Fruit fly (Drosophila melanogaster) whole organism, prepupa: Measurements from ENCODE around the gene Osi9.
A peak's percentile ranks its signal among the peaks of the same experiment; 100 is the strongest.

Source experiments
- Blimp-1 ChIP-seq: fragments of 200-800 bp; sonication (Bioruptor generic); optimal IDR thresholded peaks from 3 replicates; lab custom pipeline; 2017; ENCODE audit warnings: missing biosample characterization, missing genetic modification characterization, mild to moderate bottlenecking, moderate library complexity, missing genetic modification reagents
- CG10631 ChIP-seq: fragments of 200-800 bp; sonication (Bioruptor generic); optimal IDR thresholded peaks from 2 replicates; lab custom pipeline; 2016; ENCODE audit warnings: missing biosample characterization, missing genetic modification characterization
- CG10669 ChIP-seq: fragments of 200-800 bp; sonication (Bioruptor generic); optimal IDR thresholded peaks from 3 replicates; lab custom pipeline; 2018; ENCODE audit warnings: missing biosample characterization, mild to moderate bottlenecking, missing genetic modification characterization, moderate library complexity
- CG11294 ChIP-seq: fragments of 200-800 bp; sonication (Bioruptor generic); IDR thresholded peaks from 2 replicates; pipeline ENCODE4 v1.3.6; 2022; ENCODE audit warnings: missing biosample characterization, missing genetic modification characterization
- CG11762 ChIP-seq: fragments of 200-800 bp; sonication (Bioruptor generic); optimal IDR thresholded peaks from 3 replicates; lab custom pipeline; 2016; ENCODE audit warnings: missing biosample characterization, missing genetic modification characterization; ENCODE audit not compliant: insufficient read depth
- CG11902 ChIP-seq: fragments of 200-800 bp; sonication (Bioruptor generic); optimal IDR thresholded peaks from 3 replicates; lab custom pipeline; 2016; ENCODE audit warnings: missing biosample characterization, missing genetic modification characterization
- CG15336 ChIP-seq: fragments of 200-800 bp; sonication (Bioruptor generic); IDR thresholded peaks from 2 replicates; pipeline ENCODE4 v1.3.6; 2022; ENCODE audit warnings: missing biosample characterization, missing genetic modification characterization
- CG1621 ChIP-seq: fragments of 200-800 bp; sonication (Bioruptor generic); optimal IDR thresholded peaks from 3 replicates; lab custom pipeline; 2018; ENCODE audit warnings: missing biosample characterization, mild to moderate bottlenecking, missing genetic modification characterization
- CG16779 ChIP-seq: fragments of 200-800 bp; sonication (Bioruptor generic); optimal IDR thresholded peaks from 3 replicates; lab custom pipeline; 2017; ENCODE audit warnings: missing biosample characterization, mild to moderate bottlenecking, missing genetic modification characterization
- CG3032 ChIP-seq: fragments of 200-800 bp; optimal IDR thresholded peaks from 2 replicates; lab custom pipeline; 2019; ENCODE audit warnings: missing biosample characterization, mild to moderate bottlenecking, missing genetic modification characterization, moderate library complexity
- CG31627 ChIP-seq: fragments of 200-800 bp; sonication (Bioruptor generic); optimal IDR thresholded peaks from 3 replicates; lab custom pipeline; 2016; ENCODE audit warnings: missing biosample characterization, missing genetic modification characterization
- CG32006 ChIP-seq: fragments of 200-800 bp; sonication (Bioruptor generic); optimal IDR thresholded peaks from 3 replicates; lab custom pipeline; 2017; ENCODE audit warnings: missing biosample characterization, mild to moderate bottlenecking, missing genetic modification characterization
- CG34406 ChIP-seq: fragments of 200-800 bp; sonication (Bioruptor generic); optimal IDR thresholded peaks from 3 replicates; lab custom pipeline; 2016; ENCODE audit warnings: missing biosample characterization, missing genetic modification characterization
- CG3919 ChIP-seq: fragments of 200-800 bp; sonication (Bioruptor generic); optimal IDR thresholded peaks from 3 replicates; lab custom pipeline; 2016; ENCODE audit warnings: missing biosample characterization, missing genetic modification characterization
- CG4318 ChIP-seq: fragments of 200-800 bp; sonication (Bioruptor generic); optimal IDR thresholded peaks from 3 replicates; lab custom pipeline; 2017; ENCODE audit warnings: missing biosample characterization, mild to moderate bottlenecking, missing genetic modification characterization
- CG6163 ChIP-seq: fragments of 200-800 bp; sonication (Bioruptor generic); IDR thresholded peaks from 3 replicates; pipeline ENCODE4 v1.3.6; 2022; ENCODE audit warnings: missing biosample characterization, missing genetic modification characterization
- CG6276 ChIP-seq: fragments of 200-800 bp; sonication (Bioruptor generic); optimal IDR thresholded peaks from 2 replicates; lab custom pipeline; 2017; ENCODE audit warnings: missing biosample characterization, mild to moderate bottlenecking, missing genetic modification characterization
- CG6854 ChIP-seq: fragments of 200-800 bp; sonication (Bioruptor generic); optimal IDR thresholded peaks from 2 replicates; lab custom pipeline; 2017; ENCODE audit warnings: missing biosample characterization, mild to moderate bottlenecking, missing genetic modification characterization
- CG8119 ChIP-seq: fragments of 200-800 bp; sonication (Bioruptor generic); IDR thresholded peaks from 3 replicates; pipeline ENCODE4 v1.3.6; 2022; ENCODE audit warnings: missing biosample characterization, missing genetic modification characterization
- CG8319 ChIP-seq: fragments of 200-800 bp; sonication (Bioruptor generic); optimal IDR thresholded peaks from 3 replicates; lab custom pipeline; 2016; ENCODE audit warnings: missing biosample characterization, missing genetic modification characterization
- CG8632 ChIP-seq: fragments of 200-800 bp; sonication (Bioruptor generic); optimal IDR thresholded peaks from 3 replicates; lab custom pipeline; 2016; ENCODE audit warnings: missing biosample characterization, missing genetic modification characterization
- CG9139 ChIP-seq: fragments of 200-800 bp; sonication (Bioruptor generic); optimal IDR thresholded peaks from 3 replicates; lab custom pipeline; 2017; ENCODE audit warnings: missing biosample characterization, mild to moderate bottlenecking, missing genetic modification characterization
- Eip78C ChIP-seq: fragments of 200-800 bp; sonication (Bioruptor generic); peaks from one replicate; lab custom pipeline; 2016; ENCODE audit warnings: missing biosample characterization, missing genetic modification characterization
- Eip93F ChIP-seq: fragments of 200-800 bp; sonication (Bioruptor generic); optimal IDR thresholded peaks from 2 replicates; lab custom pipeline; 2016; ENCODE audit warnings: missing biosample characterization, mild to moderate bottlenecking, missing genetic modification characterization
- Ets21C ChIP-seq: fragments of 200-800 bp; sonication (Bioruptor generic); optimal IDR thresholded peaks from 3 replicates; lab custom pipeline; 2016; ENCODE audit warnings: missing biosample characterization, missing genetic modification characterization
- Ets96B ChIP-seq: fragments of 200-800 bp; optimal IDR thresholded peaks from 2 replicates; lab custom pipeline; 2019; ENCODE audit warnings: missing biosample characterization, mild to moderate bottlenecking, missing genetic modification characterization, moderate library complexity
- Gug ChIP-seq: fragments of 200-800 bp; sonication (Bioruptor generic); IDR thresholded peaks from 2 replicates; pipeline ENCODE4 v1.3.6; 2022; ENCODE audit warnings: missing biosample characterization, missing genetic modification characterization
- Hr38 ChIP-seq: sonication (Bioruptor generic); optimal IDR thresholded peaks from 2 replicates; lab custom pipeline; 2016; ENCODE audit warnings: missing biosample characterization, missing genetic modification characterization
- Lpt ChIP-seq: fragments of 200-800 bp; sonication (Bioruptor generic); optimal IDR thresholded peaks from 3 replicates; lab custom pipeline; 2016; ENCODE audit warnings: missing biosample characterization, missing genetic modification characterization
- Met ChIP-seq: fragments of 200-800 bp; sonication (Bioruptor generic); optimal IDR thresholded peaks from 3 replicates; lab custom pipeline; 2016; ENCODE audit warnings: missing biosample characterization, missing genetic modification characterization
- Smox ChIP-seq: fragments of 200-800 bp; sonication (Bioruptor generic); optimal IDR thresholded peaks from 3 replicates; lab custom pipeline; 2016; ENCODE audit warnings: missing biosample characterization, missing genetic modification characterization
- Sox102F ChIP-seq: fragments of 200-800 bp; sonication (Bioruptor generic); optimal IDR thresholded peaks from 2 replicates; lab custom pipeline; 2016; ENCODE audit warnings: missing biosample characterization, mild to moderate bottlenecking, missing genetic modification characterization
- Sox14 ChIP-seq: fragments of 200-800 bp; sonication (Bioruptor generic); optimal IDR thresholded peaks from 3 replicates; lab custom pipeline; 2016; ENCODE audit warnings: missing biosample characterization, missing genetic modification characterization
- Sox15 ChIP-seq: fragments of 200-800 bp; sonication (Bioruptor generic); optimal IDR thresholded peaks from 3 replicates; lab custom pipeline; 2016; ENCODE audit warnings: missing biosample characterization, missing genetic modification characterization
- achi ChIP-seq: fragments of 200-800 bp; sonication (Bioruptor generic); optimal IDR thresholded peaks from 3 replicates; lab custom pipeline; 2016; ENCODE audit warnings: missing biosample characterization, missing genetic modification characterization
- acj6 ChIP-seq: fragments of 200-800 bp; sonication (Bioruptor generic); optimal IDR thresholded peaks from 3 replicates; lab custom pipeline; 2016; ENCODE audit warnings: missing biosample characterization, missing genetic modification characterization
- cyc ChIP-seq: fragments of 200-800 bp; sonication (Bioruptor generic); optimal IDR thresholded peaks from 3 replicates; lab custom pipeline; 2016; ENCODE audit warnings: missing biosample characterization, missing genetic modification characterization
- dac ChIP-seq: fragments of 200-800 bp; sonication (Bioruptor generic); optimal IDR thresholded peaks from 2 replicates; lab custom pipeline; 2017; ENCODE audit warnings: missing biosample characterization, mild to moderate bottlenecking, missing genetic modification characterization
- dsx ChIP-seq: fragments of 200-800 bp; optimal IDR thresholded peaks from 3 replicates; lab custom pipeline; 2019; ENCODE audit warnings: missing biosample characterization, mild to moderate bottlenecking, missing genetic modification characterization, moderate library complexity; ENCODE audit not compliant: poor library complexity, severe bottlenecking
- eg ChIP-seq: fragments of 200-800 bp; sonication (Bioruptor generic); IDR thresholded peaks from 3 replicates; pipeline ENCODE4 v1.3.6; 2022; ENCODE audit warnings: missing biosample characterization, missing genetic modification characterization
- fd85E ChIP-seq: fragments of 200-800 bp; sonication (Bioruptor generic); optimal IDR thresholded peaks from 3 replicates; lab custom pipeline; 2016; ENCODE audit warnings: missing biosample characterization, missing genetic modification characterization
- fkh ChIP-seq: fragments of 200-800 bp; sonication (Bioruptor generic); optimal IDR thresholded peaks from 3 replicates; lab custom pipeline; 2017; ENCODE audit warnings: missing biosample characterization, mild to moderate bottlenecking, missing genetic modification characterization, moderate library complexity
- net ChIP-seq: fragments of 200-800 bp; sonication (Bioruptor generic); optimal IDR thresholded peaks from 3 replicates; lab custom pipeline; 2016; ENCODE audit warnings: missing biosample characterization, missing genetic modification characterization
- pdm3 ChIP-seq: fragments of 200-800 bp; sonication (Bioruptor generic); optimal IDR thresholded peaks from 3 replicates; lab custom pipeline; 2016; ENCODE audit warnings: missing biosample characterization, missing genetic modification characterization
- salr ChIP-seq, 2 experiments: fragments of 200-800 bp; sonication (Bioruptor generic); optimal IDR thresholded peaks; 3 replicates each; lab custom pipeline; 2016 to 2018; ENCODE audit warnings: missing biosample characterization in 2 of 2, missing genetic modification characterization in 2 of 2, mild to moderate bottlenecking in 1 of 2
- spab ChIP-seq: fragments of 200-800 bp; sonication (Bioruptor generic); optimal IDR thresholded peaks from 2 replicates; lab custom pipeline; 2017; ENCODE audit warnings: missing biosample characterization, mild to moderate bottlenecking, missing genetic modification characterization, missing genetic modification reagents
- ss ChIP-seq, 2 experiments: fragments of 200-800 bp; sonication (Bioruptor generic); optimal IDR thresholded peaks; 2 replicates in 1 of 2; 3 replicates in 1 of 2; lab custom pipeline; 2017 to 2018; ENCODE audit warnings: mild to moderate bottlenecking in 2 of 2, missing biosample characterization in 2 of 2, missing genetic modification characterization in 2 of 2, moderate library complexity in 1 of 2

The Osi9 gene

dm6 chr3R:6259837-6260236 lies at the start of gene Osi9:
Gene Osi9 (plus strand): TSS chr3R:6260211.
- TF ChIP-seq Met (GFP tag; lab: Kevin White, UChicago): no peak
- TF ChIP-seq cyc (GFP tag; lab: Kevin White, UChicago): no peak
- TF ChIP-seq Lpt (GFP tag; lab: Kevin White, UChicago): no peak
- TF ChIP-seq CG8632 (GFP tag; lab: Kevin White, UChicago): no peak
- peak; percentile 7 for TF ChIP-seq Eip78C (GFP tag; lab: Kevin White, UChicago)
- no peak for TF ChIP-seq CG4318 (GFP tag; lab: Kevin White, UChicago)
- TF ChIP-seq CG15336: 0 out of 2 replicates have a peak, but pooled peaks have one; percentile 9

- TF ChIP-seq CG9139 (GFP tag; lab: Kevin White, UChicago): no peak
- no peak for TF ChIP-seq Sox15 (GFP tag; lab: Kevin White, UChicago)
- TF ChIP-seq Blimp-1: peak; percentile 81
- no peak for TF ChIP-seq fkh (GFP tag; lab: Kevin White, UChicago)
- TF ChIP-seq fd85E: no peak
- TF ChIP-seq CG6163 (GFP tag; lab: Robert Waterston, UW): 0 out of 3 replicates have a peak, but pooled peaks have one; percentile 11
- peak in 1 of 2 experiments; percentile 25 for TF ChIP-seq salr (GFP tag; optimal IDR thresholded peaks at IDR 0.05; lab: Kevin White, UChicago)
- peak; percentile 39 for TF ChIP-seq CG31627 (GFP tag; lab: Kevin White, UChicago)
- TF ChIP-seq Eip93F (GFP tag; lab: Kevin White, UChicago): no peak
- TF ChIP-seq CG1621: no peak
- TF ChIP-seq Ets21C (GFP tag; lab: Kevin White, UChicago): peak; percentile 31
- no peak for TF ChIP-seq CG8319 (GFP tag; lab: Kevin White, UChicago)
- peak; percentile 53 for TF ChIP-seq Met (GFP tag; lab: Kevin White, UChicago)
- no peak for TF ChIP-seq CG16779 (tag; lab: Kevin White, UChicago)
- TF ChIP-seq acj6: peak; percentile 27
- TF ChIP-seq Sox14: peak; percentile 44
- TF ChIP-seq Eip78C (GFP tag; lab: Kevin White, UChicago): peak; percentile 78
- no peak for TF ChIP-seq CG11902 (GFP tag; lab: Kevin White, UChicago)
- peak; percentile 43 for TF ChIP-seq CG34406 (GFP tag; lab: Kevin White, UChicago)
- TF ChIP-seq CG32006: peak; percentile 78
- TF ChIP-seq CG6854 (GFP tag; lab: Kevin White, UChicago): no peak
- TF ChIP-seq CG6276 (GFP tag; lab: Kevin White, UChicago): peak; percentile 40
- peak; percentile 74 for TF ChIP-seq CG8119 (GFP tag; lab: Robert Waterston, UW)
- TF ChIP-seq CG10669: no peak
- no peak for TF ChIP-seq CG3032
- peak; percentile 20 for TF ChIP-seq CG3919 (GFP tag; lab: Kevin White, UChicago)
- peak; percentile 53 for TF ChIP-seq Sox102F (GFP tag; lab: Kevin White, UChicago)
- TF ChIP-seq CG11762 (GFP tag; lab: Kevin White, UChicago): no peak
- TF ChIP-seq CG8632 (GFP tag; lab: Kevin White, UChicago): peak; percentile 37
- TF ChIP-seq dac (GFP tag; lab: Kevin White, UChicago): peak; percentile 31
- TF ChIP-seq eg (GFP tag; lab: Robert Waterston, UW): no peak
- TF ChIP-seq CG10631 (GFP tag; lab: Kevin White, UChicago): peak; percentile 25
- no peak for TF ChIP-seq CG11294 (GFP tag; lab: Robert Waterston, UW)
- TF ChIP-seq Lpt (GFP tag; lab: Kevin White, UChicago): no peak
- TF ChIP-seq cyc (GFP tag; lab: Kevin White, UChicago): no peak
- peak; percentile 57 for TF ChIP-seq CG4318 (GFP tag; lab: Kevin White, UChicago)
- peak; percentile 30 for TF ChIP-seq achi
- no peak for TF ChIP-seq Gug (GFP tag; lab: Robert Waterston, UW)
- TF ChIP-seq CG15336: peak; percentile 59
- TF ChIP-seq pdm3 (GFP tag; lab: Kevin White, UChicago): peak; percentile 44
- TF ChIP-seq Hr38 (GFP tag; lab: Kevin White, UChicago): no peak
- TF ChIP-seq Ets96B (tag; lab: Kevin White, UChicago): no peak
- no peak for TF ChIP-seq ss (GFP tag; optimal IDR thresholded peaks at IDR 0.05; lab: Kevin White, UChicago)
- no peak for TF ChIP-seq dsx (GFP tag; lab: Kevin White, UChicago)
- TF ChIP-seq spab: no peak
- TF ChIP-seq Smox (GFP tag; lab: Kevin White, UChicago): peak; percentile 59
- TF ChIP-seq net (GFP tag; lab: Kevin White, UChicago): peak; percentile 51
These were observed 49.6 kb upstream of the Osi9 start for dm6 chr3R:6210266-6211040.
